Fruit fly (Drosophila melanogaster) whole organism, prepupa: ENCODE measurements around the gene CCT4.

Experiments used
- CG10631 ChIP-seq: fragments of 200-800 bp; sonication (Bioruptor generic); optimal IDR thresholded peaks from 2 replicates; lab custom pipeline; 2016; ENCODE audit warnings: missing biosample characterization, missing genetic modification characterization
- CG11902 ChIP-seq: fragments of 200-800 bp; sonication (Bioruptor generic); optimal IDR thresholded peaks from 3 replicates; lab custom pipeline; 2016; ENCODE audit warnings: missing biosample characterization, missing genetic modification characterization
- CG32006 ChIP-seq: fragments of 200-800 bp; sonication (Bioruptor generic); optimal IDR thresholded peaks from 3 replicates; lab custom pipeline; 2017; ENCODE audit warnings: missing biosample characterization, mild to moderate bottlenecking, missing genetic modification characterization
- CG4318 ChIP-seq: fragments of 200-800 bp; sonication (Bioruptor generic); optimal IDR thresholded peaks from 3 replicates; lab custom pipeline; 2017; ENCODE audit warnings: missing biosample characterization, mild to moderate bottlenecking, missing genetic modification characterization
- CG8632 ChIP-seq: fragments of 200-800 bp; sonication (Bioruptor generic); optimal IDR thresholded peaks from 3 replicates; lab custom pipeline; 2016; ENCODE audit warnings: missing biosample characterization, missing genetic modification characterization
- CG9139 ChIP-seq: fragments of 200-800 bp; sonication (Bioruptor generic); optimal IDR thresholded peaks from 3 replicates; lab custom pipeline; 2017; ENCODE audit warnings: missing biosample characterization, mild to moderate bottlenecking, missing genetic modification characterization
- Eip93F ChIP-seq: fragments of 200-800 bp; sonication (Bioruptor generic); optimal IDR thresholded peaks from 2 replicates; lab custom pipeline; 2016; ENCODE audit warnings: missing biosample characterization, mild to moderate bottlenecking, missing genetic modification characterization
- Gug ChIP-seq: fragments of 200-800 bp; sonication (Bioruptor generic); IDR thresholded peaks from 2 replicates; pipeline ENCODE4 v1.3.6; 2022; ENCODE audit warnings: missing biosample characterization, missing genetic modification characterization
- Smox ChIP-seq: fragments of 200-800 bp; sonication (Bioruptor generic); optimal IDR thresholded peaks from 3 replicates; lab custom pipeline; 2016; ENCODE audit warnings: missing biosample characterization, missing genetic modification characterization
- dsx ChIP-seq: fragments of 200-800 bp; optimal IDR thresholded peaks from 3 replicates; lab custom pipeline; 2019; ENCODE audit warnings: missing biosample characterization, mild to moderate bottlenecking, missing genetic modification characterization, moderate library complexity; ENCODE audit not compliant: poor library complexity, severe bottlenecking

DNA sequence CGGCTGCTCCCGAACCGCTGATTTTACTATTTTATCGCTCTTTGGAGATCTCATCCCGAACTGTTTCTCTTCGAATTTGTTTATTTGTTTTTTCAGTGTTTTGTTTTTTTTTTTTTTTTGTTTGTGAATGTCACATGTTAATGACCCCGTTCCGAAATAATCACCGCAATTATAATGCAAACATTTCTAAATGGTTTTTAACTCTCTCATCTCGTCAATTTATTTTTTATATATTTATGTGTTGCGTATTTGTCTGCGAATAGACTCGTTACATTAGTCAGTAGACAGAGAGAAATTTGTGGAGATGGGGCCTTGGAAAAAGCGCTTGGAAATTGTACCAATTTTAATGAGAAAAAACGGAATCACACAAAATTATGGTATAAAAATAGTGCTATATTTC lies 23.1 kb downstream of the CCT4 start, which contains the start of gene Nepl7:
- TF ChIP-seq CG4318 (GFP tag; lab: Kevin White, UChicago), result no peak
- TF ChIP-seq CG11902 (GFP tag; lab: Kevin White, UChicago), result no peak
- TF ChIP-seq dsx (GFP tag; lab: Kevin White, UChicago), result no peak
- TF ChIP-seq CG32006 (GFP tag; lab: Kevin White, UChicago), result no peak
- no peak for TF ChIP-seq CG8632 (GFP tag; lab: Kevin White, UChicago)
- no peak for TF ChIP-seq Gug (GFP tag; lab: Robert Waterston, UW)
- no peak for TF ChIP-seq CG9139 (GFP tag; lab: Kevin White, UChicago)
- no peak for TF ChIP-seq Eip93F (GFP tag; lab: Kevin White, UChicago)
- TF ChIP-seq Smox (GFP tag; lab: Kevin White, UChicago), result no peak
- no peak for TF ChIP-seq CG10631 (GFP tag; lab: Kevin White, UChicago)
